Worm (Caenorhabditis elegans) whole organism, young adult: ENCODE data around the gene eif-1.

Experiments used
- B0019.2 ChIP-seq: fragments of 200-800 bp; sonication (Bioruptor generic); conservative IDR thresholded peaks from 2 replicates; pipeline ENCODE4 v1.3.6; 2022; ENCODE audit warnings: missing genetic modification reagents, missing genetic modification characterization, missing compliant biosample characterization
- F10E7.11 ChIP-seq: sonication (generic microtip); optimal IDR thresholded peaks from 2 replicates; lab custom pipeline; 2017; ENCODE audit warnings: mild to moderate bottlenecking, missing genetic modification characterization, moderate library complexity, missing compliant biosample characterization
- F22D6.2 ChIP-seq: sonication (generic microtip); optimal IDR thresholded peaks from 2 replicates; lab custom pipeline; 2016; ENCODE audit warnings: mild to moderate bottlenecking, missing genetic modification characterization, missing compliant biosample characterization
- F23B12.7 ChIP-seq: sonication (generic microtip); optimal IDR thresholded peaks from 2 replicates; lab custom pipeline; 2017; ENCODE audit warnings: missing genetic modification characterization, mild to moderate bottlenecking, missing compliant biosample characterization, antibody characterized with exemption, moderate library complexity; ENCODE audit not compliant: insufficient read depth
- F57A8.1 ChIP-seq: fragments of 200-800 bp; sonication (Bioruptor generic); optimal IDR thresholded peaks from 2 replicates; lab custom pipeline; 2018; ENCODE audit warnings: mild to moderate bottlenecking, missing genetic modification characterization, moderate library complexity, missing compliant biosample characterization
- K11D2.4 ChIP-seq: fragments of 200-800 bp; sonication (Bioruptor generic); IDR thresholded peaks from 2 replicates; pipeline ENCODE4 v1.3.6; 2022; ENCODE audit warnings: missing genetic modification reagents, missing genetic modification characterization, missing compliant biosample characterization
- Y53G8AR.9 ChIP-seq: fragments of 200-800 bp; sonication (Bioruptor generic); conservative IDR thresholded peaks from 2 replicates; pipeline ENCODE4 v1.3.6; 2022; ENCODE audit warnings: missing genetic modification reagents, missing genetic modification characterization, missing compliant biosample characterization
- Y67H2A.10 ChIP-seq: fragments of 200-800 bp; sonication (Bioruptor generic); conservative IDR thresholded peaks from 2 replicates; pipeline ENCODE4 v1.3.6; 2022; ENCODE audit warnings: missing genetic modification reagents, missing genetic modification characterization, missing compliant biosample characterization
- Y95B8A.8 ChIP-seq: fragments of 200-800 bp; sonication (Bioruptor generic); IDR thresholded peaks from 2 replicates; pipeline ENCODE4 v1.3.6; 2022; ENCODE audit warnings: missing genetic modification reagents, missing genetic modification characterization, missing compliant biosample characterization
- ama-1 ChIP-seq, 3 experiments: fragments of 150-350 bp in 1 of 3; sonication (generic microtip) in 2 of 3; optimal IDR thresholded peaks; 2 replicates each; lab custom pipeline; 2014 to 2018; ENCODE audit warnings: missing biosample characterization in 2 of 3, missing genetic modification characterization in 2 of 3, missing genetic modification reagents in 2 of 3
- aptf-2 ChIP-seq: fragments of 200-800 bp; sonication (Bioruptor generic); conservative IDR thresholded peaks from 2 replicates; pipeline ENCODE4 v1.3.6; 2022; ENCODE audit warnings: missing genetic modification reagents, missing genetic modification characterization, missing compliant biosample characterization
- attf-3 ChIP-seq: fragments of 200-800 bp; sonication (Bioruptor generic); conservative IDR thresholded peaks from 2 replicates; pipeline ENCODE4 v1.3.6; 2022; ENCODE audit warnings: missing genetic modification reagents, missing genetic modification characterization, missing compliant biosample characterization
- attf-5 ChIP-seq: fragments of 200-800 bp; sonication (Bioruptor generic); optimal IDR thresholded peaks from 2 replicates; lab custom pipeline; 2018; ENCODE audit warnings: mild to moderate bottlenecking, missing genetic modification characterization, missing compliant biosample characterization
- bed-2 ChIP-seq: fragments of 200-800 bp; sonication (Bioruptor generic); IDR thresholded peaks from 2 replicates; pipeline ENCODE4 v1.3.6; 2022; ENCODE audit warnings: missing genetic modification reagents, missing genetic modification characterization, missing compliant biosample characterization
- cebp-1 ChIP-seq, 2 experiments: fragments of 200-800 bp in 1 of 2; sonication (Bioruptor generic) in 1 of 2; sonication (generic microtip) in 1 of 2; IDR thresholded peaks in 1 of 2; optimal IDR thresholded peaks in 1 of 2; 2 replicates each; pipeline versions ENCODE4 v1.3.6 to Lab custom; 2017 to 2022; ENCODE audit warnings: missing compliant biosample characterization in 2 of 2, missing genetic modification characterization in 2 of 2, mild to moderate bottlenecking in 1 of 2, missing genetic modification reagents in 1 of 2, moderate library complexity in 1 of 2
- ceh-100 ChIP-seq: fragments of 200-800 bp; sonication (Bioruptor generic); IDR thresholded peaks from 2 replicates; pipeline ENCODE4 v1.3.6; 2022; ENCODE audit warnings: missing genetic modification reagents, missing genetic modification characterization, missing compliant biosample characterization
- ceh-27 ChIP-seq: fragments of 200-800 bp; sonication (Bioruptor generic); optimal IDR thresholded peaks from 2 replicates; lab custom pipeline; 2018; ENCODE audit warnings: mild to moderate bottlenecking, missing genetic modification characterization, moderate library complexity, missing compliant biosample characterization
- chd-7 ChIP-seq: sonication (generic microtip); optimal IDR thresholded peaks from 2 replicates; lab custom pipeline; 2016; ENCODE audit warnings: mild to moderate bottlenecking, missing genetic modification characterization, moderate library complexity, missing compliant biosample characterization
- dox-1 ChIP-seq: fragments of 200-800 bp; sonication (Bioruptor generic); IDR thresholded peaks from 2 replicates; pipeline ENCODE4 v1.3.6; 2022; ENCODE audit warnings: missing genetic modification reagents, missing genetic modification characterization, missing compliant biosample characterization
- dpl-1 ChIP-seq: fragments of 150-350 bp; optimal IDR thresholded peaks from 2 replicates; lab custom pipeline; 2014; ENCODE audit warnings: missing biosample characterization, missing genetic modification reagents, missing genetic modification characterization
- egl-18 ChIP-seq: fragments of 200-800 bp; sonication (Bioruptor generic); IDR thresholded peaks from 2 replicates; pipeline ENCODE4 v1.3.6; 2022; ENCODE audit warnings: missing genetic modification reagents, missing genetic modification characterization, missing compliant biosample characterization
- ekl-4 ChIP-seq: fragments of 200-800 bp; sonication (Bioruptor generic); IDR thresholded peaks from 2 replicates; pipeline ENCODE4 v1.3.6; 2022; ENCODE audit warnings: missing genetic modification reagents, missing genetic modification characterization, missing compliant biosample characterization
- hlh-12 ChIP-seq: sonication (generic microtip); optimal IDR thresholded peaks from 2 replicates; lab custom pipeline; 2016; ENCODE audit warnings: missing genetic modification characterization, missing compliant biosample characterization
- lin-35 ChIP-seq, 3 experiments: fragments of 150-350 bp in 2 of 3; sonication (generic microtip) in 1 of 3; optimal IDR thresholded peaks; 2 replicates each; lab custom pipeline; 2014 to 2018; ENCODE audit warnings: missing biosample characterization in 3 of 3, missing genetic modification characterization in 3 of 3, missing genetic modification reagents in 3 of 3
- lin-40 ChIP-seq: sonication (generic microtip); optimal IDR thresholded peaks from 2 replicates; lab custom pipeline; 2016; ENCODE audit warnings: missing genetic modification characterization, mild to moderate bottlenecking, missing compliant biosample characterization, missing genotype, missing genetic modification reagents
- lin-54 ChIP-seq: fragments of 200-800 bp; sonication (Bioruptor generic); optimal IDR thresholded peaks from 2 replicates; lab custom pipeline; 2018; ENCODE audit warnings: mild to moderate bottlenecking, missing genetic modification characterization, missing compliant biosample characterization
- lsl-1 ChIP-seq: fragments of 200-800 bp; sonication (Bioruptor generic); optimal IDR thresholded peaks from 2 replicates; lab custom pipeline; 2018; ENCODE audit warnings: mild to moderate bottlenecking, missing genetic modification characterization, moderate library complexity, missing compliant biosample characterization
- madf-6 ChIP-seq: fragments of 200-800 bp; sonication (Bioruptor generic); IDR thresholded peaks from 2 replicates; pipeline ENCODE4 v1.3.6; 2022; ENCODE audit warnings: missing genetic modification reagents, missing genetic modification characterization, missing compliant biosample characterization
- mcd-1 ChIP-seq: fragments of 200-800 bp; sonication (Bioruptor generic); IDR thresholded peaks from 2 replicates; pipeline ENCODE4 v1.3.6; 2022; ENCODE audit warnings: missing genetic modification reagents, missing genetic modification characterization, missing compliant biosample characterization
- nfya-1 ChIP-seq: sonication (generic microtip); optimal IDR thresholded peaks from 2 replicates; lab custom pipeline; 2017; ENCODE audit warnings: antibody characterized with exemption, missing compliant biosample characterization, missing genetic modification characterization, borderline replicate concordance; ENCODE audit not compliant: insufficient read depth
- nhr-80 ChIP-seq: sonication (generic microtip); optimal IDR thresholded peaks from 2 replicates; lab custom pipeline; 2016; ENCODE audit warnings: missing genetic modification characterization, missing compliant biosample characterization
- rcor-1 ChIP-seq: fragments of 200-800 bp; sonication (Bioruptor generic); IDR thresholded peaks from 2 replicates; pipeline ENCODE4 v1.3.6; 2022; ENCODE audit warnings: missing genetic modification reagents, missing genetic modification characterization, missing compliant biosample characterization
- rec-8 ChIP-seq, 2 experiments: sonication (generic microtip); optimal IDR thresholded peaks; 2 replicates each; lab custom pipeline; 2016; ENCODE audit warnings: mild to moderate bottlenecking in 2 of 2, missing genetic modification characterization in 2 of 2, missing genetic modification reagents in 2 of 2, missing genotype in 2 of 2, missing biosample characterization in 1 of 2, missing compliant biosample characterization in 1 of 2, moderate library complexity in 1 of 2
- snpc-1.3 ChIP-seq: sonication (generic microtip); optimal IDR thresholded peaks from 2 replicates; lab custom pipeline; 2017; ENCODE audit warnings: missing genetic modification characterization, mild to moderate bottlenecking, missing compliant biosample characterization, antibody characterized with exemption, moderate library complexity, missing genotype, missing genetic modification reagents; ENCODE audit not compliant: insufficient read depth
- snpc-3.4 ChIP-seq: sonication (generic microtip); optimal IDR thresholded peaks from 2 replicates; lab custom pipeline; 2017; ENCODE audit warnings: missing genetic modification characterization, mild to moderate bottlenecking, missing compliant biosample characterization, antibody characterized with exemption, moderate library complexity, missing genotype, missing genetic modification reagents
- snpc-4 ChIP-seq, 5 experiments: fragments of 150-350 bp in 1 of 5; sonication (generic microtip) in 4 of 5; optimal IDR thresholded peaks; 2 replicates each; lab custom pipeline; 2014 to 2018; ENCODE audit warnings: missing genetic modification characterization in 5 of 5, missing biosample characterization in 3 of 5, antibody characterized with exemption in 2 of 5, mild to moderate bottlenecking in 2 of 5, missing compliant biosample characterization in 2 of 5, missing genotype in 2 of 5, moderate library complexity in 2 of 5, missing genetic modification reagents in 1 of 5
- unc-130 ChIP-seq: sonication (generic microtip); optimal IDR thresholded peaks from 2 replicates; lab custom pipeline; 2016; ENCODE audit warnings: missing genetic modification reagents, missing genetic modification characterization, missing compliant biosample characterization
- unc-62 ChIP-seq: fragments of 150-350 bp; optimal IDR thresholded peaks from 2 replicates; lab custom pipeline; 2014; ENCODE audit warnings: missing biosample characterization, missing genetic modification reagents, missing genetic modification characterization
- ztf-18 ChIP-seq: sonication (generic microtip); optimal IDR thresholded peaks from 2 replicates; lab custom pipeline; 2016; ENCODE audit warnings: missing genotype, mild to moderate bottlenecking, missing genetic modification characterization, missing compliant biosample characterization
- ztf-22 ChIP-seq: fragments of 200-800 bp; sonication (Bioruptor generic); optimal IDR thresholded peaks from 2 replicates; lab custom pipeline; 2018; ENCODE audit warnings: mild to moderate bottlenecking, missing genetic modification characterization, moderate library complexity, missing compliant biosample characterization

The eif-1 gene

ce11 chrII:4993530-4994192, at the start of gene eif-1, which contains the start of gene vps-24:
Gene eif-1 (minus strand): TSS chrII:4993580.
Gene vps-24 (plus strand): TSS chrII:4993998.
- no peak for TF ChIP-seq chd-7 (tag; lab: Kevin White, UChicago)
- TF ChIP-seq lin-54 (GFP tag; lab: Kevin White, UChicago): peak; percentile 5
- no peak for TF ChIP-seq bed-2 (GFP tag; lab: Robert Waterston, UW)
- TF ChIP-seq F23B12.7: peak; percentile 12
- TF ChIP-seq cebp-1 (GFP tag; IDR thresholded peaks at IDR 0.05; lab: Robert Waterston, UW): no peak
- TF ChIP-seq cebp-1 (tag; optimal IDR thresholded peaks at IDR 0.05; lab: Kevin White, UChicago): peak; percentile 45
- TF ChIP-seq unc-130 (GFP tag; lab: Kevin White, UChicago): peak; percentile 7
- peak; percentile 75 for TF ChIP-seq attf-5
- peak; percentile 42 for TF ChIP-seq snpc-1.3
- TF ChIP-seq F57A8.1: no peak
- TF ChIP-seq B0019.2 (GFP tag; lab: Robert Waterston, UW): peak; percentile 56; the same call in 1 of the 2 replicates
- TF ChIP-seq nhr-80 (tag; lab: Kevin White, UChicago): peak; percentile 26
- TF ChIP-seq unc-62 (GFP tag; lab: Kevin White, UChicago): no peak
- peak; percentile 30 for TF ChIP-seq dpl-1 (GFP tag; lab: Kevin White, UChicago)
- TF ChIP-seq F10E7.11 (tag; lab: Kevin White, UChicago): no peak
- TF ChIP-seq egl-18 (GFP tag; lab: Robert Waterston, UW): no peak
- peak; percentile 51 for TF ChIP-seq madf-6 (GFP tag; lab: Robert Waterston, UW)
- no peak for TF ChIP-seq lin-40 (tag; lab: Kevin White, UChicago)
- TF ChIP-seq mcd-1 (GFP tag; lab: Robert Waterston, UW): peak; percentile 42; the same call in 1 of the 2 replicates
- TF ChIP-seq lin-35 (GFP tag; optimal IDR thresholded peaks at IDR 0.05; lab: Kevin White, UChicago): no peak
- peak; percentile 48 for TF ChIP-seq lsl-1
- TF ChIP-seq F22D6.2: no peak
- TF ChIP-seq ztf-18 (tag; lab: Kevin White, UChicago): no peak
- peak; percentile 17 for TF ChIP-seq snpc-3.4 (tag; lab: Kevin White, UChicago)
- no peak for TF ChIP-seq Y95B8A.8 (GFP tag; lab: Robert Waterston, UW)
- peak; percentile 80 for TF ChIP-seq dox-1 (GFP tag; lab: Robert Waterston, UW)
- TF ChIP-seq ama-1 (optimal IDR thresholded peaks at IDR 0.05; lab: Kevin White, UChicago): no peak
- no peak for TF ChIP-seq ama-1 (GFP tag; optimal IDR thresholded peaks at IDR 0.05; lab: Kevin White, UChicago)
- no peak for TF ChIP-seq snpc-4 (GFP tag; optimal IDR thresholded peaks at IDR 0.05; lab: Kevin White, UChicago)
- TF ChIP-seq snpc-4 (tag; optimal IDR thresholded peaks at IDR 0.05; lab: Kevin White, UChicago): peak in 2 of 4 experiments; percentile 14
- peak; percentile 18; the same call in 1 of the 2 replicates for TF ChIP-seq ceh-100

ce11 chrII:5042381-5042930, 49.1 kb upstream of the eif-1 start:
- TF ChIP-seq hlh-12 (tag; lab: Kevin White, UChicago) (no peak), attf-3 (GFP tag; lab: Robert Waterston, UW) (no peak), nfya-1 (tag; lab: Kevin White, UChicago) (no peak), ztf-22 (no peak), Y67H2A.10 (GFP tag; lab: Robert Waterston, UW) (no peak), ekl-4 (no peak), aptf-2 (GFP tag; lab: Robert Waterston, UW) (no peak), cebp-1 (GFP tag; IDR thresholded peaks at IDR 0.05; lab: Robert Waterston, UW) (no peak), cebp-1 (tag; optimal IDR thresholded peaks at IDR 0.05; lab: Kevin White, UChicago) (no peak), rec-8 (tag; optimal IDR thresholded peaks at IDR 0.05; lab: Kevin White, UChicago) (no peak), lin-54 (GFP tag; lab: Kevin White, UChicago) (no peak), Y53G8AR.9 (GFP tag; lab: Robert Waterston, UW) (no peak), rcor-1 (GFP tag; lab: Robert Waterston, UW) (no peak), ceh-27 (GFP tag; lab: Kevin White, UChicago) (no peak), K11D2.4 (GFP tag; lab: Robert Waterston, UW) (no peak)
